Worm (Caenorhabditis elegans) whole organism, mixed stage, embryonic: ENCODE measurements around the gene rab-18.

Experiments
- M03D4.4 ChIP-seq: sonication (generic microtip); optimal IDR thresholded peaks from 2 replicates; lab custom pipeline; 2017; ENCODE audit warnings: mild to moderate bottlenecking, missing genetic modification characterization, missing compliant biosample characterization
- blmp-1 ChIP-seq: fragments of 150-350 bp; optimal IDR thresholded peaks from 2 replicates; lab custom pipeline; 2014; ENCODE audit warnings: missing biosample characterization, missing genetic modification characterization
- ceh-39 ChIP-seq: fragments of 150-350 bp; optimal IDR thresholded peaks from 2 replicates; lab custom pipeline; 2014; ENCODE audit warnings: missing biosample characterization, missing genetic modification characterization
- ceh-43 ChIP-seq: fragments of 200-800 bp; sonication (Bioruptor generic); optimal IDR thresholded peaks from 2 replicates; lab custom pipeline; 2018; ENCODE audit warnings: mild to moderate bottlenecking, missing genetic modification characterization, moderate library complexity, missing compliant biosample characterization
- ceh-83 ChIP-seq: fragments of 200-800 bp; sonication (Bioruptor generic); optimal IDR thresholded peaks from 2 replicates; lab custom pipeline; 2018; ENCODE audit warnings: mild to moderate bottlenecking, missing genetic modification characterization, missing compliant biosample characterization
- ces-1 ChIP-seq: fragments of 150-350 bp; optimal IDR thresholded peaks from 2 replicates; lab custom pipeline; 2014; ENCODE audit warnings: missing biosample characterization, missing genetic modification reagents, missing genetic modification characterization
- cnd-1 ChIP-seq: fragments of 200-800 bp; sonication (Bioruptor generic); optimal IDR thresholded peaks from 2 replicates; lab custom pipeline; 2018; ENCODE audit warnings: mild to moderate bottlenecking, missing genetic modification characterization, missing compliant biosample characterization
- drap-1 ChIP-seq: fragments of 200-800 bp; sonication (Bioruptor generic); optimal IDR thresholded peaks from 3 replicates; lab custom pipeline; 2018; ENCODE audit warnings: mild to moderate bottlenecking, missing genetic modification characterization, missing compliant biosample characterization
- elt-3 ChIP-seq: fragments of 150-350 bp; optimal IDR thresholded peaks from 2 replicates; lab custom pipeline; 2014; ENCODE audit warnings: missing biosample characterization, missing genetic modification characterization
- ham-2 ChIP-seq: fragments of 200-800 bp; sonication (Bioruptor generic); optimal IDR thresholded peaks from 2 replicates; lab custom pipeline; 2018; ENCODE audit warnings: mild to moderate bottlenecking, missing genetic modification characterization, missing compliant biosample characterization
- hlh-1 ChIP-seq: fragments of 150-350 bp; optimal IDR thresholded peaks from 2 replicates; lab custom pipeline; 2014; ENCODE audit warnings: missing biosample characterization, missing genetic modification reagents, missing genetic modification characterization
- lin-32 ChIP-seq: fragments of 200-800 bp; sonication (Bioruptor generic); optimal IDR thresholded peaks from 2 replicates; lab custom pipeline; 2018; ENCODE audit warnings: mild to moderate bottlenecking, missing genetic modification characterization, missing compliant biosample characterization
- mab-5 ChIP-seq: fragments of 150-350 bp; optimal IDR thresholded peaks from 2 replicates; lab custom pipeline; 2014; ENCODE audit warnings: missing biosample characterization, missing genetic modification characterization
- mls-2 ChIP-seq: sonication (generic microtip); optimal IDR thresholded peaks from 2 replicates; lab custom pipeline; 2016; ENCODE audit warnings: mild to moderate bottlenecking, missing genetic modification characterization, moderate library complexity, missing compliant biosample characterization
- nhr-2 ChIP-seq: fragments of 150-350 bp; optimal IDR thresholded peaks from 2 replicates; lab custom pipeline; 2014; ENCODE audit warnings: missing biosample characterization, missing genetic modification characterization
- nhr-237 ChIP-seq: fragments of 150-350 bp; optimal IDR thresholded peaks from 2 replicates; lab custom pipeline; 2014; ENCODE audit warnings: missing biosample characterization, missing genetic modification characterization
- nhr-28 ChIP-seq: fragments of 150-350 bp; optimal IDR thresholded peaks from 2 replicates; lab custom pipeline; 2014; ENCODE audit warnings: missing biosample characterization, missing genetic modification characterization
- nhr-76 ChIP-seq: sonication (generic microtip); optimal IDR thresholded peaks from 2 replicates; lab custom pipeline; 2017; ENCODE audit warnings: missing biosample characterization, missing genetic modification characterization
- pha-4 ChIP-seq: fragments of 150-350 bp; optimal IDR thresholded peaks from 2 replicates; lab custom pipeline; 2018; ENCODE audit warnings: missing biosample characterization, missing genetic modification reagents, missing genetic modification characterization
- sem-2 ChIP-seq: fragments of 200-800 bp; sonication (Bioruptor generic); optimal IDR thresholded peaks from 2 replicates; lab custom pipeline; 2018; ENCODE audit warnings: mild to moderate bottlenecking, missing genetic modification characterization, missing compliant biosample characterization
- snpc-4 ChIP-seq: fragments of 150-350 bp; optimal IDR thresholded peaks from 2 replicates; lab custom pipeline; 2014; ENCODE audit warnings: missing biosample characterization, missing genetic modification characterization
- tbx-8 ChIP-seq: fragments of 200-800 bp; sonication (Bioruptor generic); optimal IDR thresholded peaks from 2 replicates; lab custom pipeline; 2018; ENCODE audit warnings: mild to moderate bottlenecking, missing genetic modification characterization, moderate library complexity, missing compliant biosample characterization
- unc-120 ChIP-seq: sonication (generic microtip); optimal IDR thresholded peaks from 2 replicates; lab custom pipeline; 2017; ENCODE audit warnings: missing genetic modification characterization, missing compliant biosample characterization; ENCODE audit not compliant: poor library complexity, severe bottlenecking
- zip-8 ChIP-seq: fragments of 150-350 bp; optimal IDR thresholded peaks from 2 replicates; lab custom pipeline; 2014; ENCODE audit warnings: missing biosample characterization, missing genetic modification characterization
- ztf-11 ChIP-seq: fragments of 150-350 bp; optimal IDR thresholded peaks from 2 replicates; lab custom pipeline; 2014; ENCODE audit warnings: missing biosample characterization, missing genetic modification characterization

The rab-18 gene

DNA sequence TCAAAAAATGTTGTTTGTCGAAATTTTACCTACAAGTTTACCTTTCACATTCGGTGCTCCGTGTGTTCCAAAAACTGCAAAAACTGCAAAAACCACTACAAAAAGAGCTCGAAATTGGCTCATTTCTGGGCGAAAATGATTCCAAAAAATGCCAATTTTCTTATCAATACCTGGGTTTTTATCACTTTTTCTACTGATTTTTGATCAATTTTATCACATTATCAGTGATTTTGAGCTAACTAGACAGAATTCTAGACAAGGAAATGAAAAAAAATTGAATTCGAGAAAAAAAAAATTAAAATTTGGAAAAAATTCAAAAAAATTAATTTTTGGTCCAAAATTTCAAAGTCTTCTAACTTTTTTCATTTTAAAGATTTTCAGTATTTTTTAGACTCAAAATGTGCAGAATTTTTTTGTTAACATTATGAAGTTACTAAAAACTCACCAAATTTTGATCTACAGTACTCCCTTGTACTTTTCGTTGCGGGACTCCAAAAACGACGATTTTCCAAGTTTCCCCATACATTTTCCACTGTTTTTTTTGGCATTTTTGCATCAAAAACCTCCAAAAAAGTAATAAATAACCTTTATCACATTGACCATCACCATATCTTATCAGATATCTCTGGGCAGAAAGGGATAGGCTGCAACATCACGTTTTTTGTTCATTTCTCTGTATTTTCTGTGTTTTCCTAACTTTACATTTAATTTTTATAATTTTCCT lies 35.4 kb upstream of the rab-18 start, which contains the start of the genes F58B6.1 and acsd-1:
TSS of gene F58B6.1 (minus strand) at position 133 of the 724 bp plus-strand sequence.
TSS of gene acsd-1 (plus strand) at position 674 of the 724 bp plus-strand sequence.
- TF ChIP-seq nhr-28 (tag; lab: Kevin White, UChicago): no peak
- no peak for TF ChIP-seq elt-3 (tag; lab: Kevin White, UChicago)
- no peak for TF ChIP-seq blmp-1 (tag; lab: Kevin White, UChicago)
- no peak for TF ChIP-seq mls-2 (tag; lab: Kevin White, UChicago)
- TF ChIP-seq nhr-2 (tag; lab: Kevin White, UChicago): no peak
- no peak for TF ChIP-seq pha-4 (tag; lab: Kevin White, UChicago)
- no peak for TF ChIP-seq unc-120 (tag; lab: Kevin White, UChicago)
- no peak for TF ChIP-seq ham-2 (GFP tag; lab: Kevin White, UChicago)
- no peak for TF ChIP-seq mab-5 (tag; lab: Kevin White, UChicago)
- no peak for TF ChIP-seq nhr-237 (tag; lab: Kevin White, UChicago)
- no peak for TF ChIP-seq zip-8 (tag; lab: Kevin White, UChicago)

DNA sequence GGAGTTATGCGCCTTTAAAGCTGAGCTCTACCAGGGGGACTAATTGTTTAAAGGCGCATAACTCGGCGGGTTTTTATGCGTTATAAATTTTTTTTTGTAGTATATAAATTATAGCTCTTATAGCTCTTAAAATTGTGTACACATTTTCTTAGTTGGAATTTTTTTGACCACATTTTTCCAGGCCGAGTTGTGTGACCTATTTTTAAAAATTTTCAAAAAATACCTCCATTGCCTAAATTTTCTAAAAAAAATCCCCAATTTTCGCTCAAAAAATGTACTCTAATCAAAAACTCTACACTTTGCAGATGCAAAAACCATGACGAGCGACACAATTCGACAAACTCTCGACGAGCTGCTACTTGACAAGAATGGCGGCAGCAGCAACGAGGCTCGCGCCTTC lies 22.3 kb upstream of the rab-18 start, which contains the start of gene exc-6:
TSS of gene exc-6 (plus strand) at position 301 of the 400 bp plus-strand sequence.
- TF ChIP-seq mab-5 (tag; lab: Kevin White, UChicago) (no peak), elt-3 (tag; lab: Kevin White, UChicago) (no peak), nhr-28 (tag; lab: Kevin White, UChicago) (no peak), snpc-4 (tag; lab: Kevin White, UChicago) (no peak), pha-4 (tag; lab: Kevin White, UChicago) (no peak), drap-1 (GFP tag; lab: Kevin White, UChicago) (no peak), mls-2 (tag; lab: Kevin White, UChicago) (no peak), sem-2 (GFP tag; lab: Kevin White, UChicago) (no peak), ztf-11 (no peak), nhr-76 (tag; lab: Kevin White, UChicago) (no peak), hlh-1 (tag; lab: Kevin White, UChicago) (no peak), ceh-43 (GFP tag; lab: Kevin White, UChicago) (no peak), cnd-1 (tag; lab: Kevin White, UChicago) (no peak), M03D4.4 (no peak), zip-8 (tag; lab: Kevin White, UChicago) (no peak)

- TF ChIP-seq ztf-11 (no peak), ceh-39 (tag; lab: Kevin White, UChicago) (no peak), nhr-76 (tag; lab: Kevin White, UChicago) (no peak), tbx-8 (GFP tag; lab: Kevin White, UChicago) (no peak), M03D4.4 (no peak), nhr-28 (tag; lab: Kevin White, UChicago) (no peak), ces-1 (GFP tag; lab: Kevin White, UChicago) (no peak), ceh-83 (GFP tag; lab: Kevin White, UChicago) (no peak), snpc-4 (tag; lab: Kevin White, UChicago) (no peak), ham-2 (GFP tag; lab: Kevin White, UChicago) (no peak), nhr-237 (tag; lab: Kevin White, UChicago) (no peak), drap-1 (GFP tag; lab: Kevin White, UChicago) (no peak), lin-32 (GFP tag; lab: Kevin White, UChicago) (no peak), elt-3 (tag; lab: Kevin White, UChicago) (no peak)
Observed at ce11 chrIII:1099523-1099922, 18.9 kb upstream of the rab-18 start.

ce11 chrIII:1094391-1094790 lies 13.8 kb upstream of the rab-18 start:
- TF ChIP-seq zip-8 (tag; lab: Kevin White, UChicago) (no peak), nhr-28 (tag; lab: Kevin White, UChicago) (no peak), drap-1 (GFP tag; lab: Kevin White, UChicago) (no peak)

- TF ChIP-seq ceh-39 (tag; lab: Kevin White, UChicago): peak; percentile 19
- peak; percentile 52 for TF ChIP-seq ces-1 (GFP tag; lab: Kevin White, UChicago)
- no peak for TF ChIP-seq drap-1 (GFP tag; lab: Kevin White, UChicago)
- TF ChIP-seq, all 35 proteins: peak for 2
Observed at ce11 chrIII:1084971-1085370, 4.4 kb upstream of the rab-18 start.

DNA sequence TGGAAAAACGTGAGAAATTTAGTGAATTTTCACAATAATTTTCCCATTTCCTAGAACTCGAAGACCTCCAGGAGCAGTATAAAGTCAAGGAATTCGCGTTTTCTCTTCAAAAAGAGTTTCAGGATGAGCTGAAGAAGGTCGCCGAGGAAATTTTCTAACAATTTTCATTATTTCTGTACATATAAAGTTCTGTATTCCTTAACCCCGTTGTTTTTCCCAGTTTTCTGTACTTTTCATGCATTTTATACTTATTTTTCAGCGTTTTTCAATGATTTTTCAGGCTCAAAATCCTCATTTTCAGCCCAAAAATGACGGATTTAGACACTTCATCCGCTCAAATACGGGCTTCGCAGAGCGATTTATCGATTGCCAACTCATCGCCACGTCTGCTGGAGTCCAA lies 526 bp upstream of the rab-18 start, which contains the start of gene par-2:
TSS of gene par-2 (plus strand) at position 301 of the 400 bp plus-strand sequence.
- no peak for TF ChIP-seq snpc-4 (tag; lab: Kevin White, UChicago)
- TF ChIP-seq unc-120 (tag; lab: Kevin White, UChicago): no peak
